Worm (Caenorhabditis elegans): ENCODE measurements around the gene F18E3.13.

Gene F18E3.13

ce11 chrV:7415780-7416428, at the start of gene F18E3.13:
F18E3.13 (plus strand) TSS chrV:7416164.
- TF ChIP-seq ceh-14 (tag; optimal IDR thresholded peaks at IDR 0.05) (no peak), pax-1 (tag; optimal IDR thresholded peaks at IDR 0.05) (no peak), ceh-48 (tag; optimal IDR thresholded peaks at IDR 0.05) (no peak), ceh-22 (tag; optimal IDR thresholded peaks at IDR 0.05) (no peak), K02D7.2 (tag; optimal IDR thresholded peaks at IDR 0.05) (no peak), pha-2 (tag; optimal IDR thresholded peaks at IDR 0.05) (no peak), hlh-6 (tag; optimal IDR thresholded peaks at IDR 0.05) (no peak)

- no peak for TF ChIP-seq ceh-6 (GFP tag; optimal IDR thresholded peaks at IDR 0.05)
- no peak for TF ChIP-seq ceh-19 (GFP tag; optimal IDR thresholded peaks at IDR 0.05)
- TF ChIP-seq odd-2 (tag; optimal IDR thresholded peaks at IDR 0.05): no peak
- no peak for TF ChIP-seq sox-2 (GFP tag; IDR thresholded peaks at IDR 0.05)
- TF ChIP-seq ahr-1 (tag; optimal IDR thresholded peaks at IDR 0.05): no peak
- TF ChIP-seq gmeb-2 (tag; optimal IDR thresholded peaks at IDR 0.05): no peak
- TF ChIP-seq ceh-18 (tag; optimal IDR thresholded peaks at IDR 0.05): no peak
- TF ChIP-seq pros-1 (tag; optimal IDR thresholded peaks at IDR 0.05): no peak
- no peak for TF ChIP-seq nhr-232 (tag; optimal IDR thresholded peaks at IDR 0.05)
- no peak for TF ChIP-seq dve-1 (tag; optimal IDR thresholded peaks at IDR 0.05)
- TF ChIP-seq fkh-10 (GFP tag; optimal IDR thresholded peaks at IDR 0.05): no peak
Measured at ce11 chrV:7369578-7369977, 46.4 kb upstream of the F18E3.13 start, which contains the start of gene srj-14. srj-14 (plus strand) TSS chrV:7369708.

ce11 chrV:7374090-7374489, 41.9 kb upstream of the F18E3.13 start, which contains the start of gene srx-56:
srx-56 (plus strand) TSS chrV:7374390.
- TF ChIP-seq pha-4 (tag; optimal IDR thresholded peaks at IDR 0.05): no peak
- no peak for TF ChIP-seq elt-2 (tag; optimal IDR thresholded peaks at IDR 0.05)
- TF ChIP-seq ceh-6 (GFP tag; optimal IDR thresholded peaks at IDR 0.05): no peak
- no peak for TF ChIP-seq ama-1 (optimal IDR thresholded peaks at IDR 0.05)
- no peak for TF ChIP-seq unc-55 (GFP tag; optimal IDR thresholded peaks at IDR 0.05)
- TF ChIP-seq ahr-1 (tag; optimal IDR thresholded peaks at IDR 0.05): no peak
- TF ChIP-seq hlh-15 (tag; optimal IDR thresholded peaks at IDR 0.05): no peak
- no peak for TF ChIP-seq C38D4.7 (GFP tag; optimal IDR thresholded peaks at IDR 0.05)
- no peak for TF ChIP-seq mec-3 (tag; optimal IDR thresholded peaks at IDR 0.05; ENCODE audit: borderline replicate concordance)
- no peak for TF ChIP-seq odd-2 (tag; optimal IDR thresholded peaks at IDR 0.05)
- TF ChIP-seq hlh-30 (tag; optimal IDR thresholded peaks at IDR 0.05; ENCODE audit: insufficient read depth): no peak
- TF ChIP-seq rnt-1 (tag; optimal IDR thresholded peaks at IDR 0.05): no peak
- TF ChIP-seq pax-1 (tag; optimal IDR thresholded peaks at IDR 0.05): no peak
- no peak for TF ChIP-seq pag-3 (tag; optimal IDR thresholded peaks at IDR 0.05; ENCODE audit: borderline replicate concordance)
- no peak for TF ChIP-seq fkh-10 (GFP tag; optimal IDR thresholded peaks at IDR 0.05)
- no peak for TF ChIP-seq madf-2 (tag; optimal IDR thresholded peaks at IDR 0.05)
- no peak for TF ChIP-seq Y22D7AL.16 (tag; optimal IDR thresholded peaks at IDR 0.05)
- TF ChIP-seq unc-42 (tag; optimal IDR thresholded peaks at IDR 0.05): no peak

ce11 chrV:7379384-7379783, 36.6 kb upstream of the F18E3.13 start, which contains the start of gene srsx-24:
srsx-24 (minus strand) TSS chrV:7379484.
- no peak for TF ChIP-seq ceh-48 (tag; optimal IDR thresholded peaks at IDR 0.05)
- TF ChIP-seq nfya-1 (tag; optimal IDR thresholded peaks at IDR 0.05): no peak
- no peak for TF ChIP-seq hlh-30 (tag; optimal IDR thresholded peaks at IDR 0.05; ENCODE audit: insufficient read depth)
- no peak for TF ChIP-seq odd-2 (tag; optimal IDR thresholded peaks at IDR 0.05)
- TF ChIP-seq T23F11.4 (GFP tag; optimal IDR thresholded peaks at IDR 0.05): no peak
- no peak for TF ChIP-seq elt-4 (tag; optimal IDR thresholded peaks at IDR 0.05)
- TF ChIP-seq npax-4 (tag; optimal IDR thresholded peaks at IDR 0.05): no peak

Measured in whole organism, late embryonic.